Fruit fly (Drosophila melanogaster): ENCODE results near the gene Pxt.

Pxt gene

dm6 chr3R:17707799-17708198 lies 11.5 kb upstream of the Pxt start:
- TF ChIP-seq CG8159 (tag; optimal IDR thresholded peaks at IDR 0.05) = no peak
- no peak for TF ChIP-seq rn (GFP tag; IDR thresholded peaks at IDR 0.05)
- no peak for TF ChIP-seq EcR (GFP tag; optimal IDR thresholded peaks at IDR 0.05)
- no peak for TF ChIP-seq CG15710 (tag; optimal IDR thresholded peaks at IDR 0.05)
- TF ChIP-seq CG9948 (tag; optimal IDR thresholded peaks at IDR 0.05) = no peak
- TF ChIP-seq CG34367 (tag; optimal IDR thresholded peaks at IDR 0.05) = no peak
- TF ChIP-seq CG12605 (GFP tag; IDR thresholded peaks at IDR 0.05) = no peak
- no peak for TF ChIP-seq CG13204 (GFP tag; optimal IDR thresholded peaks at IDR 0.05)
- no peak for TF ChIP-seq fd96Ca (GFP tag; IDR thresholded peaks at IDR 0.05)
- TF ChIP-seq CG17806 (tag; optimal IDR thresholded peaks at IDR 0.05) = no peak
- no peak for TF ChIP-seq CG10348 (GFP tag; IDR thresholded peaks at IDR 0.05)
- TF ChIP-seq Snoo (tag; optimal IDR thresholded peaks at IDR 0.05) = no peak
- no peak for TF ChIP-seq Ets98B (GFP tag; IDR thresholded peaks at IDR 0.05)

dm6 chr3R:17708778-17709476 lies 10.3 kb upstream of the Pxt start:
- TF ChIP-seq fd96Ca (GFP tag; IDR thresholded peaks at IDR 0.05) (peak; percentile 18; the same call in 1 of the 3 replicates), CG8159 (tag; optimal IDR thresholded peaks at IDR 0.05) (peak; percentile 32), EcR (GFP tag; optimal IDR thresholded peaks at IDR 0.05) (no peak), CG13204 (GFP tag; optimal IDR thresholded peaks at IDR 0.05) (no peak), CG14655 (GFP tag; optimal IDR thresholded peaks at IDR 0.05) (peak; percentile 18), rn (GFP tag; IDR thresholded peaks at IDR 0.05) (no peak), CG4496 (GFP tag; IDR thresholded peaks at IDR 0.05) (no peak)

- TF ChIP-seq CG13204 (GFP tag; optimal IDR thresholded peaks at IDR 0.05) (peak; percentile 56), CG8159 (tag; optimal IDR thresholded peaks at IDR 0.05) (no peak)
These were observed 9.6 kb upstream of the Pxt start for dm6 chr3R:17709623-17710145.

dm6 chr3R:17710418-17710817 lies 8.8 kb upstream of the Pxt start:
- TF ChIP-seq CG9948 (tag; optimal IDR thresholded peaks at IDR 0.05) (peak; percentile 12), Snoo (tag; optimal IDR thresholded peaks at IDR 0.05) (no peak)

dm6 chr3R:17710900-17711645 lies 8.2 kb upstream of the Pxt start:
- TF ChIP-seq CG13204 (GFP tag; optimal IDR thresholded peaks at IDR 0.05) (peak; percentile 85), Ets98B (GFP tag; IDR thresholded peaks at IDR 0.05) (no peak), CG14655 (GFP tag; optimal IDR thresholded peaks at IDR 0.05) (peak; percentile 15), gl (tag; optimal IDR thresholded peaks at IDR 0.05) (no peak), CG8301 (tag; optimal IDR thresholded peaks at IDR 0.05) (no peak), CG32121 (GFP tag; IDR thresholded peaks at IDR 0.05) (no peak), CG4496 (GFP tag; IDR thresholded peaks at IDR 0.05) (peak; percentile 54; the same call in 1 of the 3 replicates), rn (GFP tag; IDR thresholded peaks at IDR 0.05) (no peak), D1 (tag; optimal IDR thresholded peaks at IDR 0.05) (no peak), CG9948 (tag; optimal IDR thresholded peaks at IDR 0.05) (no peak), CG15710 (tag; optimal IDR thresholded peaks at IDR 0.05) (no peak), CG12605 (GFP tag; IDR thresholded peaks at IDR 0.05) (no peak), CG8159 (tag; optimal IDR thresholded peaks at IDR 0.05) (peak; percentile 20), CG17806 (tag; optimal IDR thresholded peaks at IDR 0.05) (no peak), CG34367 (tag; optimal IDR thresholded peaks at IDR 0.05) (no peak), fd96Ca (GFP tag; IDR thresholded peaks at IDR 0.05) (no peak; the same call in 2 of the 3 replicates), Snoo (tag; optimal IDR thresholded peaks at IDR 0.05) (no peak), Pif1A (GFP tag; optimal IDR thresholded peaks at IDR 0.05) (no peak), Pif1B (GFP tag; optimal IDR thresholded peaks at IDR 0.05) (peak; percentile 18), EcR (GFP tag; optimal IDR thresholded peaks at IDR 0.05) (peak; percentile 70)

dm6 chr3R:17711646-17711975 lies 7.6 kb upstream of the Pxt start:
- TF ChIP-seq EcR (GFP tag; optimal IDR thresholded peaks at IDR 0.05) = no peak
- TF ChIP-seq CG13204 (GFP tag; optimal IDR thresholded peaks at IDR 0.05) = no peak
- no peak for TF ChIP-seq CG4496 (GFP tag; IDR thresholded peaks at IDR 0.05)
- no peak for TF ChIP-seq CG10348 (GFP tag; IDR thresholded peaks at IDR 0.05)
- no peak for TF ChIP-seq CG12605 (GFP tag; IDR thresholded peaks at IDR 0.05)
- no peak for TF ChIP-seq D1 (tag; optimal IDR thresholded peaks at IDR 0.05)
- TF ChIP-seq Pif1A (GFP tag; optimal IDR thresholded peaks at IDR 0.05) = no peak
- TF ChIP-seq CG34367 (tag; optimal IDR thresholded peaks at IDR 0.05) = no peak
- TF ChIP-seq CG17806 (tag; optimal IDR thresholded peaks at IDR 0.05) = no peak
- TF ChIP-seq CG8159 (tag; optimal IDR thresholded peaks at IDR 0.05) = no peak
- no peak for TF ChIP-seq CG15710 (tag; optimal IDR thresholded peaks at IDR 0.05)
